Worm (Caenorhabditis elegans): ENCODE results near the gene hpo-30.

hpo-30 gene

DNA sequence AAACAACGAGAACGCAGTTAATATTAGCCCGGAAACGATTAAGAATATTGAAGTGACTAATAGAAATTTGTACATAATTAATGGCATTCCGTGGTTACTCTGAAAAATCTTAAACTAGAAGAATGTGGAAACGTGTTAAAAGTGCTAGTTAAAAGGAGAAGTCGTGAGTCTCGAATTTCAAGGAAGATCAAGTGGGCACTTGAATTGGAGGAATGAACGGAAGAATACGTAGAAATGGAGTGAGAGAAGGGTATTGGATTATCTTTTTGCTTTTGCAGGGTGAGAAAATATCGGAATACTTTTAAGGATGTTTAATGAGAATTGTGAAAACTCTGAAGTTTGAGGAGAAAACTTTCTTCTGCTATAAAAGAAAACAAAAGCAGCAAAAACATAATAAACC is at the start of gene hpo-30:
hpo-30 (minus strand) TSS at position 101 of the 400 bp plus-strand sequence.
- TF ChIP-seq tra-4 (tag; optimal IDR thresholded peaks at IDR 0.05) (no peak), ets-7 (tag; optimal IDR thresholded peaks at IDR 0.05) (no peak), hnd-1 (tag; optimal IDR thresholded peaks at IDR 0.05) (no peak), pes-1 (GFP tag; IDR thresholded peaks at IDR 0.05) (no peak), ama-1 (optimal IDR thresholded peaks at IDR 0.05) (no peak), B0310.2 (tag; optimal IDR thresholded peaks at IDR 0.05) (no peak), hmg-4 (GFP tag; optimal IDR thresholded peaks at IDR 0.05) (no peak), F13C5.2 (tag; optimal IDR thresholded peaks at IDR 0.05) (no peak), ceh-36 (tag; optimal IDR thresholded peaks at IDR 0.05) (no peak), tbx-11 (GFP tag; IDR thresholded peaks at IDR 0.05) (no peak), flt-1 (GFP tag; IDR thresholded peaks at IDR 0.05) (no peak), hmbx-1 (tag; optimal IDR thresholded peaks at IDR 0.05) (no peak), sea-1 (GFP tag; conservative IDR thresholded peaks at IDR 0.05) (no peak), tbx-37 (GFP tag; conservative IDR thresholded peaks at IDR 0.05) (no peak), aly-1 (tag; optimal IDR thresholded peaks at IDR 0.05) (no peak), scrt-1 (GFP tag; IDR thresholded peaks at IDR 0.05) (no peak), ceh-13 (GFP tag; optimal IDR thresholded peaks at IDR 0.05) (no peak)

ce11 chrV:12358347-12358746 is 48.2 kb upstream of the hpo-30 start, which contains the start of gene F23H12.5:
TSS of gene F23H12.5 (plus strand) at chrV:12358647.
- TF ChIP-seq F13C5.2 (tag; optimal IDR thresholded peaks at IDR 0.05) (no peak), ets-7 (tag; optimal IDR thresholded peaks at IDR 0.05) (no peak), sea-1 (GFP tag; conservative IDR thresholded peaks at IDR 0.05) (no peak), tbx-37 (GFP tag; conservative IDR thresholded peaks at IDR 0.05) (no peak), aly-1 (tag; optimal IDR thresholded peaks at IDR 0.05) (no peak), hmbx-1 (tag; optimal IDR thresholded peaks at IDR 0.05) (no peak), hnd-1 (tag; optimal IDR thresholded peaks at IDR 0.05) (no peak), flt-1 (GFP tag; IDR thresholded peaks at IDR 0.05) (no peak)

DNA sequence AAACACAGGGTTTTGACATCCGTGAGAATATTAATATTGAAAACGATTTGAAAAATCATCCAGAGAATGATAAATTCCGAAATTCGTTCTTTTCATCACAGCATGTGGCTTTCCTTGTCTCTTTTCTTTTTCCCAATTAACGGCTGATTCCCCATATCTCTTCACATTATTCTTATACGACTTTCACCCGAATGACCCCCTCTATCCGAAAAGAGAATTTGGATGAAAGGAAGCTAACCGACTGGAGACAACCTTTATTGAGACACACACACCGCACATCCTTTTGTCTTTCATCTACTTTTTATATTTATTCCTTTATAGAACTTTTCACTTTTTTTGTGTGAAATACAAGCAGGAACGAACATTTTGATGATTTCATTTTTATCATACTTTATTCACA is 47.5 kb upstream of the hpo-30 start:
- no peak for TF ChIP-seq scrt-1 (GFP tag; IDR thresholded peaks at IDR 0.05)
- TF ChIP-seq F13C5.2 (tag; optimal IDR thresholded peaks at IDR 0.05) = no peak
- TF ChIP-seq tra-4 (tag; optimal IDR thresholded peaks at IDR 0.05) = no peak
- TF ChIP-seq sea-1 (GFP tag; conservative IDR thresholded peaks at IDR 0.05) = no peak
- no peak for TF ChIP-seq flt-1 (GFP tag; IDR thresholded peaks at IDR 0.05)
- no peak for TF ChIP-seq aly-1 (tag; optimal IDR thresholded peaks at IDR 0.05)
- TF ChIP-seq hnd-1 (tag; optimal IDR thresholded peaks at IDR 0.05) = no peak
- TF ChIP-seq ama-1 (optimal IDR thresholded peaks at IDR 0.05) = no peak
- TF ChIP-seq hmbx-1 (tag; optimal IDR thresholded peaks at IDR 0.05) = no peak
- TF ChIP-seq tbx-11 (GFP tag; IDR thresholded peaks at IDR 0.05) = no peak
- TF ChIP-seq B0310.2 (tag; optimal IDR thresholded peaks at IDR 0.05) = no peak
- no peak for TF ChIP-seq ets-7 (tag; optimal IDR thresholded peaks at IDR 0.05)
- TF ChIP-seq tbx-37 (GFP tag; conservative IDR thresholded peaks at IDR 0.05) = no peak
- no peak for TF ChIP-seq ceh-13 (GFP tag; optimal IDR thresholded peaks at IDR 0.05)
- TF ChIP-seq pes-1 (GFP tag; IDR thresholded peaks at IDR 0.05) = no peak

DNA sequence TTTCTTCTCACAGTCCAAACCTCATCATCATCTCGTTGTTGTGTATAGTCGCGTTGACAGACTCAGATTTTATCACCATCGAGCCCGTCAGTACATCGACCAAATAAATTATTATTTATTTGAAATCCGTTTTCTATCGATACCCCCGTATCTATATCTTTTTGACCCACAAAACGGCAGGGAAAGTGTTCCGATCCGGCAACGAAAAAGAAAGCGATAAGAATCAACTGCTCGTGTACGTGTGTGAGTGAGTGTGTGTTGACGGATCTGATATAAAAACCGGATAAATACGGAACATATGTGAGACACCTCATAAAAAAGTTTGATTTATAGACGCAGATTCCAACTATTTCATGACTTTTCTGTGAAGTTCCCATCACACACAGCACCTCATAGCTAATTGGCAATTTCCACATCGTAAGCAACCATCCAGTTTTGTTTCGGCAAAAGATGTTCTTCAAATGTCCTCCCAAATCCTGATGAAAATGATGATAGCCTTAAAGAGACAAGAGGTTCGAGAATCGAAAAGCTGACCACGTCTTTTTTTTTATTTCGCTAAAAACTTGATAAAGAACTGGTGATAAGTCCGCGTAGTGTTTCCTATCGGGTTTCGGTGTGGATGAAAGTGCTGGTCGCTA is 44.2 kb upstream of the hpo-30 start:
- TF ChIP-seq flt-1 (GFP tag; IDR thresholded peaks at IDR 0.05) (no peak), tra-4 (tag; optimal IDR thresholded peaks at IDR 0.05) (no peak)

DNA sequence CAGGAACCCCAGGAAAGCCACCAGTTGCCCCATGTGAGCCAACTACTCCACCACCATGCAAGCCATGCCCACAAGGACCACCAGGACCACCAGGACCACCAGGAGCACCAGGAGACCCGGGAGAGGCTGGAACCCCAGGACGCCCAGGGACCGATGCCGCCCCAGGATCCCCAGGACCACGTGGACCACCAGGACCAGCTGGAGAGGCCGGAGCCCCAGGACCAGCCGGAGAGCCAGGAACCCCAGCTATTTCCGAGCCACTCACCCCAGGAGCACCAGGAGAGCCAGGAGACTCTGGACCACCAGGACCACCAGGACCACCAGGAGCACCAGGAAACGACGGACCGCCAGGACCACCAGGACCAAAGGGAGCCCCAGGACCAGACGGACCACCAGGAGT is 43.3 kb upstream of the hpo-30 start:
- TF ChIP-seq pes-1 (GFP tag; IDR thresholded peaks at IDR 0.05) = peak; percentile 21; the same call in 1 of the 2 replicates
- 0 out of 2 replicates have a peak, but pooled peaks have one; percentile 5 for TF ChIP-seq scrt-1 (GFP tag; IDR thresholded peaks at IDR 0.05)
- TF ChIP-seq sea-1 (GFP tag; conservative IDR thresholded peaks at IDR 0.05) = no peak
- TF ChIP-seq ceh-13 (GFP tag; optimal IDR thresholded peaks at IDR 0.05) = no peak
- TF ChIP-seq tbx-37 (GFP tag; conservative IDR thresholded peaks at IDR 0.05) = no peak
- TF ChIP-seq tra-4 (tag; optimal IDR thresholded peaks at IDR 0.05) = no peak
- no peak for TF ChIP-seq ets-7 (tag; optimal IDR thresholded peaks at IDR 0.05)
- peak; percentile 10 for TF ChIP-seq aly-1 (tag; optimal IDR thresholded peaks at IDR 0.05)
- TF ChIP-seq flt-1 (GFP tag; IDR thresholded peaks at IDR 0.05) = no peak
- TF ChIP-seq ceh-36 (tag; optimal IDR thresholded peaks at IDR 0.05) = no peak
- no peak for TF ChIP-seq hnd-1 (tag; optimal IDR thresholded peaks at IDR 0.05)
- TF ChIP-seq F13C5.2 (tag; optimal IDR thresholded peaks at IDR 0.05) = no peak
- no peak for TF ChIP-seq hmg-4 (GFP tag; optimal IDR thresholded peaks at IDR 0.05)
- peak; percentile 19 for TF ChIP-seq B0310.2 (tag; optimal IDR thresholded peaks at IDR 0.05)
- no peak; the same call in 1 of the 2 replicates for TF ChIP-seq tbx-11 (GFP tag; IDR thresholded peaks at IDR 0.05)
- TF ChIP-seq ama-1 (optimal IDR thresholded peaks at IDR 0.05) = no peak
- no peak for TF ChIP-seq hmbx-1 (tag; optimal IDR thresholded peaks at IDR 0.05)

DNA sequence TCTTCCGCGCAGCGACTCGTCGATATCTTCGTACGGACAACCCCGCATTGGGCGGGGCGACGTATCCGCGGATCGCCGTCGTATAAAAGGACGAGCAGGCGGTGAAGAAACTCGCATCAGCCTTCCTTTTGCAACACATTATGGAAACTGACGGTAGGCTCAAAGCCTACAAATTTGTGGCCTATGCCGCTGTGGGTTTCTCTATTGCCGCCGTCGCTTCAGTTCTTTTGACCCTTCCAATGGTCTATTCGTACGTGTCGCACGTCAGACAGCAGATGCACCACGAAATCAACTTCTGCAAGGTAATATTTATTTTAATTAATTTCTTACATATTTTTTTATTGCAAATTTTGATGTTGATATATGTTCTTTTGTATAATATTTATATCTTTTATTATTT is 42.7 kb upstream of the hpo-30 start:
- TF ChIP-seq hmbx-1 (tag; optimal IDR thresholded peaks at IDR 0.05) (no peak), ama-1 (optimal IDR thresholded peaks at IDR 0.05) (peak; percentile 8)

DNA sequence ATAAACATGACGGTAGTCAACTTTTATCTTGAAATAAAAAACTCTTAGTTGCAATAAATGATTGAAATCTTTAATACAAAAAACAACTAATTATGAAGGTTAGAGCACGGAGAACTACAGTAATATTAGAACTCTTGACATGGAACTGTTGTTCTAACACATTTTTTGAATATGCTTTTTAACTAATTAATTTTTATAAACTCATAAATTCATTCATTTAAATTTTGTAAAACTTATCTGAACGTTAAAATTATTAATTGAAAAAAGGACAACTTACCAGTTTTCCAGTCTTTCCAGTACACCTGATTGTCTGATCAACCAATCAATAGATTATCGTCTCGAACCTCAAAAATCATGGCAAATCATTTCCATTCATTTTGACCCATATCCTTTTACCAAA is 42.3 kb upstream of the hpo-30 start, which contains the start of gene sqt-3:
sqt-3 (plus strand) TSS at position 301 of the 400 bp plus-strand sequence.
- no peak for TF ChIP-seq B0310.2 (tag; optimal IDR thresholded peaks at IDR 0.05)
- no peak for TF ChIP-seq ama-1 (optimal IDR thresholded peaks at IDR 0.05)
- no peak for TF ChIP-seq hmg-4 (GFP tag; optimal IDR thresholded peaks at IDR 0.05)
- no peak for TF ChIP-seq ceh-13 (GFP tag; optimal IDR thresholded peaks at IDR 0.05)
- TF ChIP-seq ets-7 (tag; optimal IDR thresholded peaks at IDR 0.05) = no peak
- TF ChIP-seq pes-1 (GFP tag; IDR thresholded peaks at IDR 0.05) = no peak
- TF ChIP-seq aly-1 (tag; optimal IDR thresholded peaks at IDR 0.05) = no peak
- no peak for TF ChIP-seq flt-1 (GFP tag; IDR thresholded peaks at IDR 0.05)
- no peak for TF ChIP-seq hnd-1 (tag; optimal IDR thresholded peaks at IDR 0.05)

DNA sequence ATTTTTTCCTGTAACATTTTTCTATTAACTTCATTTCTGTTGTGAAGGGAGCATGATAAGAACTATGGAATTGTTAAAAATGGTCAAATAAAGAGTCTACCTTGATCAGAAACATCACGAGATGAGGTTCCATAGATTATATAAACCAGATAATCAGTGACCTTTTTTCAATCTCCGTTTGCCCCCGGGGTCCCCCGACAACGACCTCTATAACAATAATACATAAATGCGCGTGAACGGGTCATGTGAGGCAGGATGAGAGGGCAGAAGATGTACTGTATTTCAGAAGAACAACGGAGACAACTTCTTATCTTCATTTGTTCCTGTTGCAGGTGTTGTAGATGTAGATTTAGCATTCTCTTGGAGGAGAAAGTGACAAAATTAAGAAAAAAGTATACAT is 41.7 kb upstream of the hpo-30 start:
- TF ChIP-seq hnd-1 (tag; optimal IDR thresholded peaks at IDR 0.05) (no peak), aly-1 (tag; optimal IDR thresholded peaks at IDR 0.05) (no peak), sea-1 (GFP tag; conservative IDR thresholded peaks at IDR 0.05) (no peak), ets-7 (tag; optimal IDR thresholded peaks at IDR 0.05) (no peak), scrt-1 (GFP tag; IDR thresholded peaks at IDR 0.05) (no peak), B0310.2 (tag; optimal IDR thresholded peaks at IDR 0.05) (no peak), ceh-36 (tag; optimal IDR thresholded peaks at IDR 0.05) (no peak), F13C5.2 (tag; optimal IDR thresholded peaks at IDR 0.05) (no peak), tra-4 (tag; optimal IDR thresholded peaks at IDR 0.05) (no peak), tbx-37 (GFP tag; conservative IDR thresholded peaks at IDR 0.05) (no peak), flt-1 (GFP tag; IDR thresholded peaks at IDR 0.05) (no peak)
